Worm (Caenorhabditis elegans) whole organism, L4/young adult: ENCODE data around the gene srt-50.

ENCODE experiments used
- W03F9.2 ChIP-seq: fragments of 150-350 bp; optimal IDR thresholded peaks from 2 replicates; lab custom pipeline; 2014; ENCODE audit warnings: missing biosample characterization, missing genetic modification characterization
- dao-5 ChIP-seq: sonication (generic microtip); optimal IDR thresholded peaks from 2 replicates; lab custom pipeline; 2016; ENCODE audit warnings: missing genotype, missing genetic modification characterization, moderate library complexity, missing compliant biosample characterization

DNA sequence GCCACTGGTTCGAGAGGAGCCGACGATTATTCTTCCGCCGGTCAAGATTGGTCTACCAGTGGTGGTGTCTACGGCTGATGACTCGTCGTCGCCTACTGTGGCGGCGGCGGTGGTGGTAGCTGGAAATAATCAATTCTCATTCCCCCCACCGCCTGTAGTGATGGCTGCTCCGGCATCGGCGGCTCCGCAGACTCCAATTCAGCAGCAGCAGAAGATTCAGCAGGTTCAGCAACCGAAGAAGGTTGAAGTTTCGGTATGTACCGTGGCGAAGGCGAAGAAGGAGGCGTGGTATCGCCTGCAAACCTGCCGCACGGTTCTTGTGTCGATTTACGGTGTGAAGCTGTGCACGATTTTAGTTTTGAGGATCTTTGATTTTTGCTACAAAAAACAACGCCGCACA is 28.3 kb upstream of the srt-50 start:
- no peak for TF ChIP-seq dao-5 (tag; lab: Kevin White, UChicago)
- TF ChIP-seq W03F9.2 (tag; lab: Kevin White, UChicago): no peak
